Fruit fly (Drosophila melanogaster): ENCODE measurements around the gene CG13994.

CG13994 gene

dm6 chr2L:6088371-6089365 lies 25.9 kb downstream of the CG13994 start (continued):
- TF ChIP-seq CG14667 (GFP tag; IDR thresholded peaks at IDR 0.05) (no peak), Ets65A (GFP tag) (peak; percentile 52), stwl (tag; optimal IDR thresholded peaks at IDR 0.05) (peak; percentile 92), Aef1 (GFP tag; IDR thresholded peaks at IDR 0.05) (peak; percentile 30; the same call in 1 of the 3 replicates), psq (GFP tag; optimal IDR thresholded peaks at IDR 0.05) (no peak), CG12155 (GFP tag; optimal IDR thresholded peaks at IDR 0.05) (peak; percentile 100), Oli (tag; optimal IDR thresholded peaks at IDR 0.05) (no peak), bigmax (GFP tag; optimal IDR thresholded peaks at IDR 0.05) (no peak), CG11504 (tag; optimal IDR thresholded peaks at IDR 0.05) (peak; percentile 29), CG3838 (GFP tag; optimal IDR thresholded peaks at IDR 0.05) (peak; percentile 61), CG4282 (GFP tag; optimal IDR thresholded peaks at IDR 0.05) (peak; percentile 34), gcm (GFP tag; optimal IDR thresholded peaks at IDR 0.05) (peak; percentile 57), Atf-2 (GFP tag; optimal IDR thresholded peaks at IDR 0.05) (no peak), Eip74EF (GFP tag; optimal IDR thresholded peaks at IDR 0.05) (peak in 1 of 2 experiments; percentile 45), CG6272 (GFP tag; IDR thresholded peaks at IDR 0.05) (no peak), Trl (optimal IDR thresholded peaks at IDR 0.05) (peak; percentile 75 to 81), Trl (GFP tag; optimal IDR thresholded peaks at IDR 0.05) (peak; percentile 42), dysf (GFP tag; IDR thresholded peaks at IDR 0.05) (no peak), CG17568 (GFP tag; optimal IDR thresholded peaks at IDR 0.05) (peak; percentile 51), lmd (GFP tag; IDR thresholded peaks at IDR 0.05) (peak; percentile 25; the same call in 1 of the 2 replicates), CG11456 (GFP tag; IDR thresholded peaks at IDR 0.05) (no peak), CG11560 (tag; IDR thresholded peaks at IDR 0.05) (no peak), gsb (GFP tag; IDR thresholded peaks at IDR 0.05) (no peak), repo (GFP tag; optimal IDR thresholded peaks at IDR 0.05) (peak; percentile 40), bowl (GFP tag; IDR thresholded peaks at IDR 0.05) (no peak), Fer1 (GFP tag; optimal IDR thresholded peaks at IDR 0.05) (peak; percentile 30), aop (GFP tag; IDR thresholded peaks at IDR 0.05) (no peak), ro (GFP tag; IDR thresholded peaks at IDR 0.05) (no peak), da (GFP tag; optimal IDR thresholded peaks at IDR 0.05) (peak; percentile 73), CG1529 (GFP tag; optimal IDR thresholded peaks at IDR 0.05) (no peak), CG3847 (GFP tag; IDR thresholded peaks at IDR 0.05) (0 out of 2 replicates have a peak, but pooled peaks have one; percentile 24), CG7357 (GFP tag; IDR thresholded peaks at IDR 0.05) (no peak), Bgb (GFP tag; IDR thresholded peaks at IDR 0.05; ENCODE audit: partially characterized antibody) (peak; percentile 75), Hr39 (optimal IDR thresholded peaks at IDR 0.05) (no peak), CG2875 (GFP tag; optimal IDR thresholded peaks at IDR 0.05) (peak; percentile 1), Opbp (GFP tag; IDR thresholded peaks at IDR 0.05; ENCODE audit: partially characterized antibody) (peak; percentile 82), ato (GFP tag; IDR thresholded peaks at IDR 0.05; ENCODE audit: partially characterized antibody) (peak; percentile 47; the same call in 1 of the 2 replicates), lov (optimal IDR thresholded peaks at IDR 0.05) (no peak), lov (GFP tag; IDR thresholded peaks at IDR 0.05) (peak; percentile 74; the same call in 1 of the 3 replicates), CG17385 (GFP tag; optimal IDR thresholded peaks at IDR 0.05) (peak; percentile 100), CG8359 (GFP tag; optimal IDR thresholded peaks at IDR 0.05; ENCODE audit: borderline replicate concordance) (peak; percentile 0), CG1603 (tag; optimal IDR thresholded peaks at IDR 0.05) (peak; percentile 15), nau (GFP tag; optimal IDR thresholded peaks at IDR 0.05) (no peak), CG15011 (GFP tag; optimal IDR thresholded peaks at IDR 0.05) (no peak), CG4360 (GFP tag; IDR thresholded peaks at IDR 0.05) (peak; percentile 93), Nf-YA (GFP tag; IDR thresholded peaks at IDR 0.05) (no peak), Ssrp (tag; optimal IDR thresholded peaks at IDR 0.05) (peak; percentile 27), H15 (GFP tag; IDR thresholded peaks at IDR 0.05) (no peak), ems (GFP tag; optimal IDR thresholded peaks at IDR 0.05) (no peak), Sin3A (optimal IDR thresholded peaks at IDR 0.05) (no peak)

Data from whole organism, embryonic.